Worm (Caenorhabditis elegans) whole organism, L3 larva: ENCODE data around the gene C51E3.9.

Experiments
- ceh-9 ChIP-seq: sonication (generic microtip); optimal IDR thresholded peaks from 2 replicates; lab custom pipeline; 2018; ENCODE audit warnings: missing biosample characterization, missing genetic modification characterization
- egl-27 ChIP-seq: sonication (generic microtip); optimal IDR thresholded peaks from 4 replicates; lab custom pipeline; 2017; ENCODE audit warnings: missing biosample characterization, missing genetic modification reagents, missing genetic modification characterization
- jun-1 ChIP-seq: fragments of 150-350 bp; optimal IDR thresholded peaks from 2 replicates; lab custom pipeline; 2014; ENCODE audit warnings: missing biosample characterization, missing genetic modification reagents, missing genetic modification characterization
- lin-15B ChIP-seq: fragments of 150-350 bp; optimal IDR thresholded peaks from 2 replicates; lab custom pipeline; 2014; ENCODE audit warnings: missing biosample characterization, missing genetic modification characterization
- mdl-1 ChIP-seq: fragments of 150-350 bp; optimal IDR thresholded peaks from 2 replicates; lab custom pipeline; 2014; ENCODE audit warnings: missing biosample characterization, missing genetic modification characterization
- nhr-11 ChIP-seq: fragments of 150-350 bp; optimal IDR thresholded peaks from 2 replicates; lab custom pipeline; 2014; ENCODE audit warnings: missing biosample characterization, missing genetic modification characterization
- nhr-237 ChIP-seq: fragments of 150-350 bp; optimal IDR thresholded peaks from 2 replicates; lab custom pipeline; 2014; ENCODE audit warnings: missing biosample characterization, missing genetic modification characterization
- nhr-67 ChIP-seq: fragments of 150-350 bp; optimal IDR thresholded peaks from 2 replicates; lab custom pipeline; 2014; ENCODE audit warnings: missing biosample characterization, missing genetic modification characterization
- pha-4 ChIP-seq: fragments of 150-350 bp; optimal IDR thresholded peaks from 2 replicates; lab custom pipeline; 2014; ENCODE audit warnings: missing biosample characterization, missing genetic modification reagents, missing genetic modification characterization
- unc-39 ChIP-seq: sonication (generic microtip); optimal IDR thresholded peaks from 4 replicates; lab custom pipeline; 2017; ENCODE audit warnings: missing biosample characterization, missing genetic modification characterization

DNA sequence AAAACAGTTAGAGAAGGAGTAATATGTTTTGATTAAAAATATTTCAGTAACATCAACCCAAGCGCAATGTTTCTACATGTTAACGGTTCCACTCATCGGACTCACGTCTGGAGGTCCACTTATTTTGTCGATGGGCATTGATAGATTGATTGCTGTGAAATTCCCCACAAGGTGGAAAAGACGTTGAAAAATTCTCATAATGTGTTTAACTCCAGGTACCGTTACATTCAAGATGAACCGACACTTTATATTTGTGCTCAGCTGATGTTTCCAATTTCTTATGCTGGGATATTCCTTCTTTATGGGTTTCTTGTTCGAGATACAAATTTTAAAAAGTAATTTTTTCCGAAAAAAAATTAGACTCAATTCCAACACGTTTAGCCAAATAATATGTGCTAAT, 7.3 kb downstream of the C51E3.9 start:
- TF ChIP-seq unc-39 (no peak), pha-4 (tag; lab: Kevin White, UChicago) (no peak), lin-15B (tag; lab: Kevin White, UChicago) (no peak), ceh-9 (tag; lab: Kevin White, UChicago) (no peak), mdl-1 (tag; lab: Kevin White, UChicago) (no peak), nhr-67 (no peak), jun-1 (no peak), nhr-11 (no peak), egl-27 (tag; lab: Kevin White, UChicago) (no peak), nhr-237 (tag; lab: Kevin White, UChicago) (no peak)
